Worm (Caenorhabditis elegans) whole organism, L2 larva: Measurements from ENCODE around the gene T07E3.2.

Source experiments
- C34F6.9 ChIP-seq: fragments of 150-350 bp; optimal IDR thresholded peaks from 2 replicates; lab custom pipeline; 2014; ENCODE audit warnings: missing biosample characterization, missing genetic modification characterization
- F13H6.1 ChIP-seq: sonication (generic microtip); optimal IDR thresholded peaks from 2 replicates; lab custom pipeline; 2016; ENCODE audit warnings: missing genetic modification characterization, missing compliant biosample characterization
- R02D3.7 ChIP-seq: fragments of 150-350 bp; optimal IDR thresholded peaks from 2 replicates; lab custom pipeline; 2014; ENCODE audit warnings: missing biosample characterization, missing genetic modification characterization
- ZK546.5 ChIP-seq: sonication (generic microtip); optimal IDR thresholded peaks from 2 replicates; lab custom pipeline; 2017; ENCODE audit warnings: missing biosample characterization, missing genetic modification characterization
- alr-1 ChIP-seq: fragments of 150-350 bp; optimal IDR thresholded peaks from 2 replicates; lab custom pipeline; 2014; ENCODE audit warnings: missing biosample characterization, missing genetic modification characterization
- aly-2 ChIP-seq: fragments of 150-350 bp; optimal IDR thresholded peaks from 2 replicates; lab custom pipeline; 2014; ENCODE audit warnings: missing biosample characterization, missing genetic modification characterization
- ama-1 ChIP-seq: fragments of 150-350 bp; optimal IDR thresholded peaks from 2 replicates; lab custom pipeline; 2018; ENCODE audit warnings: inconsistent platforms
- ceh-16 ChIP-seq: fragments of 150-350 bp; optimal IDR thresholded peaks from 2 replicates; lab custom pipeline; 2014; ENCODE audit warnings: missing biosample characterization, missing genetic modification characterization
- crh-2 ChIP-seq: sonication (generic microtip); optimal IDR thresholded peaks from 2 replicates; lab custom pipeline; 2017; ENCODE audit warnings: missing biosample characterization, missing genetic modification characterization
- egl-27 ChIP-seq: sonication (generic microtip); optimal IDR thresholded peaks from 3 replicates; lab custom pipeline; 2017; ENCODE audit warnings: missing biosample characterization, missing genetic modification reagents, missing genetic modification characterization
- elt-1 ChIP-seq: fragments of 150-350 bp; optimal IDR thresholded peaks from 2 replicates; lab custom pipeline; 2014; ENCODE audit warnings: missing biosample characterization, missing genetic modification characterization
- fos-1 ChIP-seq: fragments of 150-350 bp; optimal IDR thresholded peaks from 2 replicates; lab custom pipeline; 2014; ENCODE audit warnings: missing biosample characterization, missing genetic modification characterization
- gmeb-1 ChIP-seq: fragments of 150-350 bp; optimal IDR thresholded peaks from 2 replicates; lab custom pipeline; 2014; ENCODE audit warnings: missing biosample characterization, missing genetic modification characterization
- lin-11 ChIP-seq: fragments of 150-350 bp; sonication (generic microtip); optimal IDR thresholded peaks from 2 replicates; lab custom pipeline; 2014; ENCODE audit warnings: missing biosample characterization, missing genetic modification characterization, inconsistent platforms, mixed read lengths
- lin-13 ChIP-seq: fragments of 150-350 bp; optimal IDR thresholded peaks from 2 replicates; lab custom pipeline; 2014; ENCODE audit warnings: missing biosample characterization, missing genetic modification reagents, missing genetic modification characterization
- lin-39 ChIP-seq: fragments of 150-350 bp; optimal IDR thresholded peaks from 2 replicates; lab custom pipeline; 2014; ENCODE audit warnings: missing biosample characterization, missing genetic modification reagents, missing genetic modification characterization
- lsy-2 ChIP-seq, 2 experiments: fragments of 150-350 bp in 1 of 2; sonication (generic microtip) in 1 of 2; optimal IDR thresholded peaks; 2 replicates each; lab custom pipeline; 2014 to 2017; ENCODE audit warnings: missing biosample characterization in 2 of 2, missing genetic modification characterization in 2 of 2
- mab-5 ChIP-seq: fragments of 150-350 bp; optimal IDR thresholded peaks from 2 replicates; lab custom pipeline; 2014; ENCODE audit warnings: missing biosample characterization, missing genetic modification characterization
- mbf-1 ChIP-seq: sonication (generic microtip); optimal IDR thresholded peaks from 2 replicates; lab custom pipeline; 2017; ENCODE audit warnings: missing biosample characterization, missing genetic modification characterization
- mdl-1 ChIP-seq, 2 experiments: fragments of 150-350 bp in 1 of 2; sonication (generic microtip) in 1 of 2; optimal IDR thresholded peaks; 2 replicates each; lab custom pipeline; 2017; ENCODE audit warnings: missing biosample characterization in 2 of 2, missing genetic modification characterization in 2 of 2
- nhr-10 ChIP-seq: sonication (generic microtip); optimal IDR thresholded peaks from 2 replicates; lab custom pipeline; 2017; ENCODE audit warnings: missing biosample characterization, missing genetic modification characterization
- nhr-11 ChIP-seq: fragments of 150-350 bp; optimal IDR thresholded peaks from 2 replicates; lab custom pipeline; 2014; ENCODE audit warnings: missing biosample characterization, missing genetic modification characterization
- nhr-129 ChIP-seq: fragments of 150-350 bp; optimal IDR thresholded peaks from 2 replicates; lab custom pipeline; 2014; ENCODE audit warnings: missing biosample characterization, missing genetic modification characterization
- nhr-21 ChIP-seq: fragments of 150-350 bp; optimal IDR thresholded peaks from 2 replicates; lab custom pipeline; 2014; ENCODE audit warnings: missing biosample characterization, missing genetic modification characterization
- nhr-23 ChIP-seq: fragments of 150-350 bp; optimal IDR thresholded peaks from 2 replicates; lab custom pipeline; 2014; ENCODE audit warnings: missing biosample characterization, missing genetic modification reagents, missing genetic modification characterization
- nhr-237 ChIP-seq: fragments of 150-350 bp; optimal IDR thresholded peaks from 2 replicates; lab custom pipeline; 2014; ENCODE audit warnings: missing biosample characterization, missing genetic modification characterization
- nhr-6 ChIP-seq: fragments of 150-350 bp; optimal IDR thresholded peaks from 2 replicates; lab custom pipeline; 2014; ENCODE audit warnings: missing biosample characterization, missing genetic modification characterization
- nhr-77 ChIP-seq: fragments of 150-350 bp; optimal IDR thresholded peaks from 2 replicates; lab custom pipeline; 2014; ENCODE audit warnings: missing biosample characterization, missing genetic modification characterization
- sem-4 ChIP-seq: fragments of 150-350 bp; optimal IDR thresholded peaks from 2 replicates; lab custom pipeline; 2014; ENCODE audit warnings: missing biosample characterization, missing genetic modification reagents, missing genetic modification characterization
- sma-3 ChIP-seq: sonication (generic microtip); optimal IDR thresholded peaks from 2 replicates; lab custom pipeline; 2016; ENCODE audit warnings: missing genetic modification reagents, missing genetic modification characterization, missing compliant biosample characterization
- sma-9 ChIP-seq, 2 experiments: fragments of 150-350 bp in 1 of 2; sonication (generic microtip) in 1 of 2; optimal IDR thresholded peaks; 2 replicates each; lab custom pipeline; 2014 to 2016; ENCODE audit warnings: missing genetic modification characterization in 2 of 2, mild to moderate bottlenecking in 1 of 2, missing biosample characterization in 1 of 2, missing compliant biosample characterization in 1 of 2, missing genetic modification reagents in 1 of 2, moderate library complexity in 1 of 2
- snpc-4 ChIP-seq: fragments of 150-350 bp; optimal IDR thresholded peaks from 2 replicates; lab custom pipeline; 2014; ENCODE audit warnings: missing biosample characterization, missing genetic modification characterization
- unc-39 ChIP-seq: fragments of 150-350 bp; optimal IDR thresholded peaks from 2 replicates; lab custom pipeline; 2014; ENCODE audit warnings: missing biosample characterization, missing genetic modification characterization
- unc-55 ChIP-seq: fragments of 150-350 bp; sonication (generic microtip); optimal IDR thresholded peaks from 3 replicates; lab custom pipeline; 2014; ENCODE audit warnings: missing biosample characterization, missing genetic modification reagents, missing genetic modification characterization
- unc-62 ChIP-seq: fragments of 150-350 bp; optimal IDR thresholded peaks from 2 replicates; lab custom pipeline; 2014; ENCODE audit warnings: missing biosample characterization, missing genetic modification reagents, missing genetic modification characterization
- zag-1 ChIP-seq: fragments of 150-350 bp; optimal IDR thresholded peaks from 2 replicates; lab custom pipeline; 2014; ENCODE audit warnings: missing biosample characterization, missing genetic modification characterization
- ztf-1 ChIP-seq: fragments of 200-800 bp; sonication (Bioruptor generic); conservative IDR thresholded peaks from 2 replicates; pipeline ENCODE4 v1.3.6; 2022; ENCODE audit warnings: missing genetic modification characterization, missing compliant biosample characterization
- ztf-11 ChIP-seq: sonication (generic microtip); optimal IDR thresholded peaks from 2 replicates; lab custom pipeline; 2017; ENCODE audit warnings: missing biosample characterization, missing genetic modification characterization
- ztf-4 ChIP-seq: fragments of 150-350 bp; optimal IDR thresholded peaks from 2 replicates; lab custom pipeline; 2014; ENCODE audit warnings: missing biosample characterization, missing genetic modification characterization

The T07E3.2 gene

DNA sequence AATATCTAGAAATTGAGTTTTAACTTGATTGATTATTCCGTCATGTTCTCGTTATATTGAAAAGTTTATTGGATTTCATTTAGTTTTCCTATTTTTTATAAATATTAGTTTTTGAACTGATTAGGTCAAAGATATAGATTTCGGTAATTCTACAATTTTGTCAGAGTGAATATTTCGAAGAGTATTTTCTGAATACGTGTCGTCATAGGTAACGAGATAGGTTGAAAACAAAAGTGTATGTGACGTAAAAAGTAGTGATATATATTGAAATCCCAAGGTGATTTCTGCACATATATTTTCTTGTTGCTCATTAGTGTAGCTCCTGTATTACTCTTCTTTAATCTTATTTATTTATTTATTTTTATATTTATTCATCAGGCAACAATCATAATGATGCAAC lies 25.7 kb upstream of the T07E3.2 start, which contains the start of gene K04C2.7:
Gene K04C2.7, plus strand, starts transcription at position 301 of the 400 bp plus-strand sequence.
- TF ChIP-seq nhr-129 (no peak), nhr-21 (tag; lab: Kevin White, UChicago) (peak; percentile 5), F13H6.1 (tag; lab: Kevin White, UChicago) (no peak), lsy-2 (tag; optimal IDR thresholded peaks at IDR 0.05; lab: Kevin White, UChicago) (peak in 1 of 2 experiments; percentile 4)

DNA sequence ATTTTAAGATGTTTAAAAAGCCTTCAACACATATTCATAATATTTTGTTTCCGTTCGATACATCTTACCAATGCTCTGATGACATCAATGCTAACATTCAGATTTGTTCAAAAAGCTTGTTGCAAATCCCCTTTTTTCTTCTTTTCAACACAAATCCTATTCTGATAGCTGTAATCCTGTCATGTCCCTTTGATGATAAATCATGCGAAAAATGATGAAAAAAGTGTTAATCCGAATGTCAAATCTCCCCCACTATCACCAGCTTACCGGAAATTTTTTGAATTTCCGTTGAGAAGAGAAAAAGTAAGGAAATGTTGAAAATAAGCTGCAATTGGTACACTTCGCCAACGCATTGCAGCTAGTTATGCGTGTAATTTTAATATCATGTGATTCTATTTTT lies 24.8 kb upstream of the T07E3.2 start:
- TF ChIP-seq alr-1 (tag; lab: Kevin White, UChicago), result no peak
- no peak for TF ChIP-seq unc-55 (GFP tag; lab: Kevin White, UChicago)
- no peak for TF ChIP-seq ztf-4
- TF ChIP-seq nhr-6 (tag; lab: Kevin White, UChicago), result no peak
- no peak for TF ChIP-seq unc-39
- no peak for TF ChIP-seq lsy-2 (tag; optimal IDR thresholded peaks at IDR 0.05; lab: Kevin White, UChicago)
- no peak for TF ChIP-seq lin-11 (tag; lab: Kevin White, UChicago)
- no peak for TF ChIP-seq ceh-16 (tag; lab: Kevin White, UChicago)
- TF ChIP-seq lin-39 (tag; lab: Kevin White, UChicago), result no peak
- TF ChIP-seq sma-3, result no peak
- no peak for TF ChIP-seq mab-5

DNA sequence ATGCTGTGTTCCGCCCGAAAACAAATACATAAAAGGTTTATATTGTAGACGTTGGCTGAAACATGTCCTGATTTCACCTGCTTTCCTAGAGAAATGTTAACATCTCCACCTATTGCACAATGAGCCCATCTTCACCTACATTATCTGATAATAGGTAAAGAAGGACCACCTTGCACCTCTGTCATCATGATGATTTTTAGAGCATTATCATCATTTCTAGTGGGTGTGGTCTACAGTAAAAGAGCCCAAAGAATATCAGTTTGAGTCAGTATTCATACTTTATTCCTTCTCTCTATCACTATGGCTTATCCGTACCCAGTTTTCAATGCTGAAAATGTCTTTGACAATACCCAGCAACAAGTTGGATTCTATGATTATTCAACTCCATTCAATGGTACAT lies 22.3 kb upstream of the T07E3.2 start, which contains the start of gene med-2:
Gene med-2, plus strand, starts transcription at position 301 of the 400 bp plus-strand sequence.
- TF ChIP-seq fos-1, result no peak
- no peak for TF ChIP-seq ama-1 (lab: Kevin White, UChicago)
- TF ChIP-seq ztf-11 (tag; lab: Kevin White, UChicago), result no peak
- no peak for TF ChIP-seq mdl-1 (tag; optimal IDR thresholded peaks at IDR 0.05; lab: Kevin White, UChicago)
- TF ChIP-seq lin-13 (GFP tag; lab: Kevin White, UChicago), result no peak
- TF ChIP-seq ztf-1 (GFP tag; lab: Robert Waterston, UW), result no peak
- TF ChIP-seq crh-2 (tag; lab: Kevin White, UChicago), result no peak
- TF ChIP-seq nhr-23 (tag; lab: Kevin White, UChicago), result no peak
- no peak for TF ChIP-seq mab-5
- TF ChIP-seq unc-39, result no peak

DNA sequence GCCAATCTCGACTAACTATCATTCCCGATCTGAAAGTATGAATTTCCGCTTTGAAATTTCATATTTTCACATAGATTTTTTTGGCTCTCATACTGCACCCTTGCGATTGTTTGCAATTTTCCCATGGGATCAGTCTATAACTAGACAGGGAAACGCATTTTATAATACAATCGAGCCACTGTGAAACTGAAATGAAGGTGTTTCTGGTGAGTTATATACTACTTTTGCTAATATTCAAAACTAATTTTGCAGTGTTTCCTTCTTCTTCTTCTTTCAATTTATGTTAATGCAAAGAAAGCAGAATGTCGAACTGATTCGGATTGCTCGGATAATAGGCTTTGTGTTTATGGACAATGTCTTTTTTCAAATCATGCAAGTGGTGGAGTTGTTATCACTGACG lies 20.6 kb upstream of the T07E3.2 start:
- TF ChIP-seq unc-39, result no peak
- TF ChIP-seq nhr-10 (tag; lab: Kevin White, UChicago), result no peak
- TF ChIP-seq nhr-23 (tag; lab: Kevin White, UChicago), result no peak
- no peak for TF ChIP-seq nhr-77 (tag; lab: Kevin White, UChicago)
- TF ChIP-seq alr-1 (tag; lab: Kevin White, UChicago), result no peak

DNA sequence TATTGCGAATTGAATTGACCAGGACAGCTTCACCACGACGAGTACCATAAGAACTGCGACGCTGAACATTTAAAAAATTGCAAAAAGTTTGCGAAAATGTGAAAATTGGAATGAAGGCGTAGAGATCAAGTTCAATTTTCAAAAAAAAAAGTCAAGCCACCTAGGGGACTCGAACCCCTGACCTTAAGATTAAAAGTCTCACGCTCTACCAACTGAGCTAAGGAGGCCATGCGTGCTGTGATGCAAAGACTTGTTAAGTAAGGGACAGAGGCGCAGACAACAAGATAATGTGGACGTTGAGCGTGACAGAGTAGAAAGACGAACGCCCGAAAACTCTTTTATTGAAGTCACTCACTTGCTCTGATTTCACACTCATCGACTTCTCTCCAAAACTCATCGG lies 18.9 kb upstream of the T07E3.2 start:
- no peak for TF ChIP-seq unc-62
- no peak for TF ChIP-seq aly-2 (tag; lab: Kevin White, UChicago)
- no peak for TF ChIP-seq elt-1 (tag; lab: Kevin White, UChicago)
- peak; percentile 38 for TF ChIP-seq fos-1
- TF ChIP-seq lsy-2 (tag; optimal IDR thresholded peaks at IDR 0.05; lab: Kevin White, UChicago), result peak; percentile 56 to 74
- peak; percentile 50 for TF ChIP-seq lin-11 (tag; lab: Kevin White, UChicago)
- peak; percentile 93 for TF ChIP-seq nhr-129
- no peak for TF ChIP-seq sem-4 (tag; lab: Kevin White, UChicago)
- TF ChIP-seq ztf-4, result peak; percentile 40
- no peak for TF ChIP-seq alr-1 (tag; lab: Kevin White, UChicago)
- no peak for TF ChIP-seq ZK546.5
- no peak for TF ChIP-seq nhr-237
- TF ChIP-seq unc-55 (GFP tag; lab: Kevin White, UChicago), result peak; percentile 73
- TF ChIP-seq lin-13 (GFP tag; lab: Kevin White, UChicago), result peak; percentile 52
- no peak for TF ChIP-seq snpc-4 (tag; lab: Kevin White, UChicago)
- no peak for TF ChIP-seq mbf-1 (tag; lab: Kevin White, UChicago)
- TF ChIP-seq F13H6.1 (tag; lab: Kevin White, UChicago), result peak; percentile 42
- TF ChIP-seq gmeb-1, result peak; percentile 61
- peak; percentile 76 for TF ChIP-seq sma-9 (GFP tag; optimal IDR thresholded peaks at IDR 0.05; lab: Kevin White, UChicago)
- no peak for TF ChIP-seq sma-9 (tag; optimal IDR thresholded peaks at IDR 0.05; lab: Kevin White, UChicago)
- peak; percentile 2 for TF ChIP-seq nhr-21 (tag; lab: Kevin White, UChicago)
- no peak for TF ChIP-seq R02D3.7 (tag; lab: Kevin White, UChicago)
- TF ChIP-seq nhr-11 (tag; lab: Kevin White, UChicago), result peak; percentile 19
- peak; percentile 7 for TF ChIP-seq zag-1 (tag; lab: Kevin White, UChicago)
- peak; percentile 68 for TF ChIP-seq crh-2 (tag; lab: Kevin White, UChicago)
- TF ChIP-seq mdl-1 (tag; optimal IDR thresholded peaks at IDR 0.05; lab: Kevin White, UChicago), result peak in 1 of 2 experiments; percentile 48
- TF ChIP-seq egl-27 (tag; lab: Kevin White, UChicago), result peak; percentile 37
- peak; percentile 65 for TF ChIP-seq C34F6.9 (tag; lab: Kevin White, UChicago)
- TF ChIP-seq, all 48 proteins: peak for 17
